Fruit fly (Drosophila melanogaster) whole organism, embryonic: ENCODE results near the gene CG13053.

Experiments used
- Ada2b ChIP-seq: fragments of 200-800 bp; sonication (Bioruptor generic); IDR thresholded peaks from 2 replicates; pipeline ENCODE4 v1.3.6; 2022; ENCODE audit warnings: missing biosample characterization, missing genetic modification characterization
- Bdp1 ChIP-seq: fragments of 200-800 bp; sonication (Bioruptor generic); optimal IDR thresholded peaks from 3 replicates; lab custom pipeline; 2016; ENCODE audit warnings: missing biosample characterization, missing genetic modification characterization
- Blimp-1 ChIP-seq: fragments of 200-800 bp; sonication (Bioruptor generic); optimal IDR thresholded peaks from 3 replicates; lab custom pipeline; 2018; ENCODE audit warnings: missing biosample characterization, missing genetic modification characterization, mild to moderate bottlenecking, moderate library complexity, missing genetic modification reagents
- CG10147 ChIP-seq: fragments of 200-800 bp; sonication (Bioruptor generic); optimal IDR thresholded peaks from 2 replicates; lab custom pipeline; 2019; ENCODE audit warnings: missing biosample characterization, mild to moderate bottlenecking, missing genetic modification characterization, moderate library complexity
- CG10366 ChIP-seq: fragments of 200-800 bp; sonication (Bioruptor generic); IDR thresholded peaks from 2 replicates; pipeline ENCODE4 v1.3.6; 2022; ENCODE audit warnings: missing biosample characterization, missing genetic modification characterization
- CG10654 ChIP-seq: fragments of 200-800 bp; sonication (Bioruptor generic); optimal IDR thresholded peaks from 2 replicates; lab custom pipeline; 2016; ENCODE audit warnings: missing biosample characterization, missing genetic modification characterization
- CG10959 ChIP-seq: fragments of 200-800 bp; sonication (Bioruptor generic); IDR thresholded peaks from 2 replicates; pipeline ENCODE4 v1.3.6; 2022; ENCODE audit warnings: missing biosample characterization, missing genetic modification characterization
- CG12299 ChIP-seq: fragments of 200-800 bp; sonication (Bioruptor generic); optimal IDR thresholded peaks from 2 replicates; lab custom pipeline; 2018; ENCODE audit warnings: missing biosample characterization, mild to moderate bottlenecking, missing genetic modification characterization
- CG12391 ChIP-seq: fragments of 200-800 bp; sonication (Bioruptor generic); optimal IDR thresholded peaks from 3 replicates; lab custom pipeline; 2018; ENCODE audit warnings: missing biosample characterization, mild to moderate bottlenecking, missing genetic modification characterization, moderate library complexity
- CG14860 ChIP-seq: fragments of 200-800 bp; sonication (Bioruptor generic); IDR thresholded peaks from 3 replicates; pipeline ENCODE4 v1.3.6; 2022; ENCODE audit warnings: missing biosample characterization, missing genetic modification characterization; ENCODE audit not compliant: partially characterized antibody
- CG1647 ChIP-seq: fragments of 200-800 bp; sonication (Bioruptor generic); optimal IDR thresholded peaks from 3 replicates; lab custom pipeline; 2016; ENCODE audit warnings: missing biosample characterization, missing genetic modification characterization
- CG17328 ChIP-seq: fragments of 200-800 bp; sonication (Bioruptor generic); IDR thresholded peaks from 2 replicates; pipeline ENCODE4 v1.3.6; 2022; ENCODE audit warnings: missing biosample characterization, missing genetic modification characterization
- CG18476 ChIP-seq: fragments of 200-800 bp; sonication (Bioruptor generic); optimal IDR thresholded peaks from 2 replicates; lab custom pipeline; 2016; ENCODE audit warnings: missing biosample characterization, mild to moderate bottlenecking, missing genetic modification characterization
- CG2116 ChIP-seq: fragments of 200-800 bp; sonication (Bioruptor generic); optimal IDR thresholded peaks from 3 replicates; lab custom pipeline; 2018; ENCODE audit warnings: missing biosample characterization, mild to moderate bottlenecking, missing genetic modification characterization
- CG3163 ChIP-seq: fragments of 200-800 bp; sonication (Bioruptor generic); optimal IDR thresholded peaks from 3 replicates; lab custom pipeline; 2016; ENCODE audit warnings: missing biosample characterization, missing genetic modification characterization
- CG3281 ChIP-seq: fragments of 200-800 bp; sonication (Bioruptor generic); optimal IDR thresholded peaks from 3 replicates; lab custom pipeline; 2017; ENCODE audit warnings: missing biosample characterization, mild to moderate bottlenecking, missing genetic modification characterization
- CG3838 ChIP-seq: fragments of 200-800 bp; sonication (Bioruptor generic); optimal IDR thresholded peaks from 3 replicates; lab custom pipeline; 2016; ENCODE audit warnings: missing biosample characterization, missing genetic modification characterization
- CG4282 ChIP-seq: fragments of 200-800 bp; sonication (Bioruptor generic); optimal IDR thresholded peaks from 2 replicates; lab custom pipeline; 2016; ENCODE audit warnings: missing biosample characterization, missing genetic modification characterization
- CG4854 ChIP-seq: fragments of 200-800 bp; sonication (Bioruptor generic); optimal IDR thresholded peaks from 2 replicates; lab custom pipeline; 2016; ENCODE audit warnings: missing biosample characterization, missing genetic modification characterization, inconsistent platforms
- CG6791 ChIP-seq: fragments of 200-800 bp; sonication (Bioruptor generic); IDR thresholded peaks from 3 replicates; pipeline ENCODE4 v1.3.6; 2022; ENCODE audit warnings: missing biosample characterization, missing genetic modification characterization; ENCODE audit not compliant: partially characterized antibody
- CG9437 ChIP-seq: fragments of 200-800 bp; sonication (Bioruptor generic); optimal IDR thresholded peaks from 2 replicates; lab custom pipeline; 2018; ENCODE audit warnings: missing biosample characterization, mild to moderate bottlenecking, missing genetic modification characterization
- CG9727 ChIP-seq: fragments of 200-800 bp; sonication (Bioruptor generic); optimal IDR thresholded peaks from 3 replicates; lab custom pipeline; 2017; ENCODE audit warnings: missing biosample characterization, mild to moderate bottlenecking, missing genetic modification characterization
- Dek ChIP-seq: fragments of 200-800 bp; sonication (Bioruptor generic); optimal IDR thresholded peaks from 3 replicates; lab custom pipeline; 2019; ENCODE audit warnings: missing biosample characterization, mild to moderate bottlenecking, missing genetic modification characterization, moderate library complexity
- HLH54F ChIP-seq: fragments of 200-800 bp; sonication (Bioruptor generic); optimal IDR thresholded peaks from 3 replicates; lab custom pipeline; 2016; ENCODE audit warnings: missing biosample characterization, missing genetic modification characterization
- HmgZ ChIP-seq: fragments of 200-800 bp; sonication (Bioruptor generic); optimal IDR thresholded peaks from 2 replicates; lab custom pipeline; 2018; ENCODE audit warnings: missing biosample characterization, mild to moderate bottlenecking, missing genetic modification characterization
- Hr39 ChIP-seq: fragments of >200 bp; optimal IDR thresholded peaks from 2 replicates; lab custom pipeline; 2017
- Lhr ChIP-seq: fragments of 200-800 bp; sonication (Bioruptor generic); optimal IDR thresholded peaks from 3 replicates; lab custom pipeline; 2017; ENCODE audit warnings: mild to moderate bottlenecking, missing biosample characterization, missing genetic modification reagents, missing genetic modification characterization
- MBD-R2 ChIP-seq: fragments of 200-800 bp; sonication (Bioruptor generic); IDR thresholded peaks from 2 replicates; pipeline ENCODE4 v1.3.6; 2022; ENCODE audit warnings: missing biosample characterization, missing genetic modification characterization
- NC2β ChIP-seq: fragments of 200-800 bp; sonication (Bioruptor generic); optimal IDR thresholded peaks from 2 replicates; lab custom pipeline; 2016; ENCODE audit warnings: missing biosample characterization, missing genetic modification characterization
- NfI ChIP-seq: fragments of 200-800 bp; sonication (Bioruptor generic); optimal IDR thresholded peaks from 3 replicates; lab custom pipeline; 2018; ENCODE audit warnings: missing biosample characterization, mild to moderate bottlenecking, missing genetic modification characterization, moderate library complexity
- Optix ChIP-seq: fragments of 200-800 bp; sonication (Bioruptor generic); IDR thresholded peaks from 3 replicates; pipeline ENCODE4 v1.3.6; 2022; ENCODE audit warnings: missing biosample characterization, missing genetic modification characterization
- Ravus ChIP-seq: fragments of 200-800 bp; sonication (Bioruptor generic); IDR thresholded peaks from 2 replicates; pipeline ENCODE4 v1.3.6; 2022; ENCODE audit warnings: missing biosample characterization, missing genetic modification characterization
- Six4 ChIP-seq: fragments of 200-800 bp; sonication (Bioruptor generic); optimal IDR thresholded peaks from 2 replicates; lab custom pipeline; 2016; ENCODE audit warnings: missing biosample characterization, missing genetic modification characterization
- Tbp ChIP-seq: fragments of >200 bp; optimal IDR thresholded peaks from 2 replicates; lab custom pipeline; 2018; ENCODE audit warnings: missing biosample characterization, missing genetic modification characterization
- Xbp1 ChIP-seq: fragments of 200-800 bp; sonication (Bioruptor generic); optimal IDR thresholded peaks from 3 replicates; lab custom pipeline; 2016; ENCODE audit warnings: missing biosample characterization, mild to moderate bottlenecking, missing genetic modification characterization
- aop ChIP-seq: fragments of 200-800 bp; sonication (Bioruptor generic); IDR thresholded peaks from 2 replicates; pipeline ENCODE4 v1.3.6; 2022; ENCODE audit warnings: missing biosample characterization, missing genetic modification characterization
- ash1 ChIP-seq: fragments of 200-800 bp; sonication (Bioruptor generic); optimal IDR thresholded peaks from 2 replicates; lab custom pipeline; 2018; ENCODE audit warnings: missing biosample characterization, mild to moderate bottlenecking, missing genetic modification characterization
- ato ChIP-seq: fragments of 200-800 bp; sonication (Bioruptor generic); IDR thresholded peaks from 2 replicates; pipeline ENCODE4 v1.3.6; 2022; ENCODE audit warnings: missing biosample characterization, missing genetic modification characterization; ENCODE audit not compliant: partially characterized antibody
- bcd ChIP-seq: fragments of 200-800 bp; sonication (Bioruptor generic); optimal IDR thresholded peaks from 2 replicates; lab custom pipeline; 2017; ENCODE audit warnings: missing biosample characterization, mild to moderate bottlenecking, missing genetic modification characterization
- eyg ChIP-seq: fragments of 200-800 bp; sonication (Bioruptor generic); optimal IDR thresholded peaks from 3 replicates; lab custom pipeline; 2016; ENCODE audit warnings: missing biosample characterization, missing genetic modification characterization
- fu2 ChIP-seq: fragments of 200-800 bp; sonication (Bioruptor generic); optimal IDR thresholded peaks from 2 replicates; lab custom pipeline; 2016; ENCODE audit warnings: missing biosample characterization, missing genetic modification characterization
- gt ChIP-seq: fragments of 200-800 bp; sonication (Bioruptor generic); IDR thresholded peaks from 2 replicates; pipeline ENCODE4 v1.3.6; 2022; ENCODE audit warnings: missing biosample characterization, missing genetic modification characterization
- lola ChIP-seq, 3 experiments: fragments of >200 bp in 2 of 3; fragments of 200-800 bp in 1 of 3; sonication (Bioruptor generic) in 1 of 3; optimal IDR thresholded peaks; 2 replicates each; lab custom pipeline; 2017 to 2019; ENCODE audit warnings: missing biosample characterization in 3 of 3, missing genetic modification characterization in 3 of 3, mild to moderate bottlenecking in 1 of 3, moderate library complexity in 1 of 3
- mirr ChIP-seq: fragments of 200-800 bp; sonication (Bioruptor generic); optimal IDR thresholded peaks from 3 replicates; lab custom pipeline; 2018; ENCODE audit warnings: missing biosample characterization, mild to moderate bottlenecking, missing genetic modification characterization
- oc ChIP-seq: fragments of 200-800 bp; sonication (Bioruptor generic); optimal IDR thresholded peaks from 2 replicates; lab custom pipeline; 2018; ENCODE audit warnings: missing biosample characterization, mild to moderate bottlenecking, missing genetic modification characterization, moderate library complexity
- otp ChIP-seq: fragments of 200-800 bp; sonication (Bioruptor generic); IDR thresholded peaks from 3 replicates; pipeline ENCODE4, ENCODE4 v1.3.6; 2022; ENCODE audit warnings: missing biosample characterization, missing genetic modification characterization
- prd ChIP-seq, 3 experiments: fragments of >200 bp in 2 of 3; fragments of 200-800 bp in 1 of 3; sonication (Bioruptor generic) in 1 of 3; optimal IDR thresholded peaks in 2 of 3; IDR thresholded peaks in 1 of 3; 2 replicates in 2 of 3; 3 replicates in 1 of 3; pipeline versions ENCODE4 v1.3.6 to Lab custom; 2017 to 2022; ENCODE audit warnings: missing biosample characterization in 1 of 3, missing genetic modification characterization in 1 of 3
- pzg ChIP-seq: fragments of 200-800 bp; sonication (Bioruptor generic); optimal IDR thresholded peaks from 3 replicates; lab custom pipeline; 2018; ENCODE audit warnings: missing biosample characterization, mild to moderate bottlenecking, missing genetic modification characterization, moderate library complexity
- scrt ChIP-seq: fragments of 200-800 bp; sonication (Bioruptor generic); optimal IDR thresholded peaks from 2 replicates; lab custom pipeline; 2018; ENCODE audit warnings: missing biosample characterization, mild to moderate bottlenecking, missing genetic modification characterization, moderate library complexity
- wek ChIP-seq: fragments of 200-800 bp; sonication (Bioruptor generic); optimal IDR thresholded peaks from 3 replicates; lab custom pipeline; 2018; ENCODE audit warnings: missing biosample characterization, mild to moderate bottlenecking, missing genetic modification characterization, moderate library complexity
- wor ChIP-seq: fragments of 200-800 bp; sonication (Bioruptor generic); IDR thresholded peaks from 2 replicates; pipeline ENCODE4 v1.3.6; 2022; ENCODE audit warnings: missing biosample characterization, missing genetic modification characterization

CG13053 gene

dm6 chr3L:16231857-16232256 lies 27.7 kb downstream of the CG13053 start, which contains the start of the genes PDCD-5 and MED10 (continued):
- TF ChIP-seq ato (GFP tag; lab: Robert Waterston, UW) (no peak), mirr (GFP tag; lab: Kevin White, UChicago) (no peak), Optix (no peak), CG3163 (no peak), aop (no peak), CG4854 (GFP tag; lab: Kevin White, UChicago) (no peak), NC2β (no peak), CG10654 (GFP tag; lab: Kevin White, UChicago) (no peak), wek (GFP tag; lab: Kevin White, UChicago) (no peak), eyg (GFP tag; lab: Kevin White, UChicago) (no peak), Lhr (GFP tag; lab: Kevin White, UChicago) (peak; percentile 18), ash1 (GFP tag; lab: Kevin White, UChicago) (no peak), otp (GFP tag; lab: Robert Waterston, UW) (no peak), CG12391 (tag; lab: Kevin White, UChicago) (no peak), Xbp1 (GFP tag; lab: Kevin White, UChicago) (no peak), CG3838 (no peak), Tbp (GFP tag; lab: Kevin White, UChicago) (no peak), HmgZ (tag; lab: Kevin White, UChicago) (peak; percentile 77), Dek (tag; lab: Kevin White, UChicago) (no peak), fu2 (no peak), CG17328 (GFP tag; lab: Robert Waterston, UW) (no peak), CG3281 (GFP tag; lab: Kevin White, UChicago) (peak; percentile 72), CG12299 (tag; lab: Kevin White, UChicago) (no peak), MBD-R2 (GFP tag; lab: Robert Waterston, UW) (peak; percentile 96), CG4282 (GFP tag; lab: Kevin White, UChicago) (no peak), CG2116 (GFP tag; lab: Kevin White, UChicago) (peak; percentile 18), CG9727 (GFP tag; lab: Kevin White, UChicago) (no peak), Ravus (GFP tag; lab: Robert Waterston, UW) (no peak), Six4 (GFP tag; lab: Kevin White, UChicago) (no peak), CG10959 (peak; percentile 33; the same call in 1 of the 2 replicates), Blimp-1 (GFP tag; lab: Kevin White, UChicago) (no peak), CG10366 (GFP tag; lab: Robert Waterston, UW) (no peak), Bdp1 (GFP tag; lab: Kevin White, UChicago) (no peak), bcd (peak; percentile 59), CG10147 (GFP tag; lab: Kevin White, UChicago) (no peak), lola (GFP tag; optimal IDR thresholded peaks at IDR 0.05; lab: Kevin White, UChicago) (no peak), Ada2b (GFP tag; lab: Robert Waterston, UW) (no peak), CG9437 (no peak), scrt (GFP tag; lab: Kevin White, UChicago) (no peak), NfI (GFP tag; lab: Kevin White, UChicago) (peak; percentile 35), HLH54F (no peak), CG18476 (GFP tag; lab: Kevin White, UChicago) (no peak), wor (GFP tag; lab: Robert Waterston, UW) (no peak), prd (optimal IDR thresholded peaks at IDR 0.05; lab: Kevin White, UChicago) (no peak), prd (GFP tag; IDR thresholded peaks at IDR 0.05; lab: Robert Waterston, UW) (no peak), CG6791 (GFP tag; lab: Robert Waterston, UW) (peak; percentile 32; the same call in 2 of the 3 replicates), oc (tag; lab: Kevin White, UChicago) (no peak), Hr39 (lab: Kevin White, UChicago) (no peak), CG1647 (no peak), gt (GFP tag; lab: Robert Waterston, UW) (no peak), CG14860 (GFP tag; lab: Robert Waterston, UW) (no peak), pzg (GFP tag; lab: Kevin White, UChicago) (peak; percentile 93)
